Fruit fly (Drosophila melanogaster) whole organism, embryonic: ENCODE data around the gene CG2964.

Experiments used
- CG10267 ChIP-seq: fragments of 200-800 bp; sonication (Bioruptor generic); optimal IDR thresholded peaks from 2 replicates; lab custom pipeline; 2018; ENCODE audit warnings: missing biosample characterization, mild to moderate bottlenecking, missing genetic modification characterization, moderate library complexity
- CG10274 ChIP-seq: fragments of 200-800 bp; sonication (Bioruptor generic); optimal IDR thresholded peaks from 3 replicates; lab custom pipeline; 2017; ENCODE audit warnings: missing biosample characterization, mild to moderate bottlenecking, missing genetic modification characterization
- CG10366 ChIP-seq: fragments of 200-800 bp; sonication (Bioruptor generic); IDR thresholded peaks from 2 replicates; pipeline ENCODE4 v1.3.6; 2022; ENCODE audit warnings: missing biosample characterization, missing genetic modification characterization
- CG12391 ChIP-seq: fragments of 200-800 bp; sonication (Bioruptor generic); optimal IDR thresholded peaks from 3 replicates; lab custom pipeline; 2018; ENCODE audit warnings: missing biosample characterization, mild to moderate bottlenecking, missing genetic modification characterization, moderate library complexity
- CG13287 ChIP-seq: fragments of 200-800 bp; sonication (Bioruptor generic); IDR thresholded peaks from 2 replicates; pipeline ENCODE4 v1.3.6; 2022; ENCODE audit warnings: missing biosample characterization, missing genetic modification characterization; ENCODE audit not compliant: partially characterized antibody
- CG15479 ChIP-seq: fragments of 200-800 bp; sonication (Bioruptor generic); optimal IDR thresholded peaks from 3 replicates; lab custom pipeline; 2019; ENCODE audit warnings: missing biosample characterization, mild to moderate bottlenecking, missing genetic modification characterization, moderate library complexity
- CG17802 ChIP-seq: fragments of 200-800 bp; sonication (Bioruptor generic); optimal IDR thresholded peaks from 2 replicates; lab custom pipeline; 2018; ENCODE audit warnings: missing biosample characterization, mild to moderate bottlenecking, missing genetic modification characterization, moderate library complexity
- CG18262 ChIP-seq: fragments of 200-800 bp; optimal IDR thresholded peaks from 3 replicates; lab custom pipeline; 2019; ENCODE audit warnings: missing biosample characterization, mild to moderate bottlenecking, missing genetic modification characterization, moderate library complexity
- CG2202 ChIP-seq: fragments of 200-800 bp; sonication (Bioruptor generic); optimal IDR thresholded peaks from 2 replicates; lab custom pipeline; 2018; ENCODE audit warnings: missing biosample characterization, mild to moderate bottlenecking, missing genetic modification characterization
- CG3995 ChIP-seq: fragments of 200-800 bp; sonication (Bioruptor generic); optimal IDR thresholded peaks from 3 replicates; lab custom pipeline; 2016; ENCODE audit warnings: missing biosample characterization, missing genetic modification characterization
- CG6254 ChIP-seq: fragments of 200-800 bp; sonication (Bioruptor generic); optimal IDR thresholded peaks from 3 replicates; lab custom pipeline; 2017; ENCODE audit warnings: mild to moderate bottlenecking, missing biosample characterization, missing genetic modification reagents, missing genetic modification characterization
- CG6689 ChIP-seq: fragments of 200-800 bp; sonication (Bioruptor generic); IDR thresholded peaks from 2 replicates; pipeline ENCODE4 v1.3.6; 2022; ENCODE audit warnings: missing biosample characterization, missing genetic modification characterization
- CG8924 ChIP-seq: fragments of 200-800 bp; optimal IDR thresholded peaks from 3 replicates; lab custom pipeline; 2019; ENCODE audit warnings: missing biosample characterization, mild to moderate bottlenecking, missing genetic modification characterization, moderate library complexity
- CHES-1-like ChIP-seq: fragments of 200-800 bp; sonication (Bioruptor generic); optimal IDR thresholded peaks from 2 replicates; lab custom pipeline; 2016; ENCODE audit warnings: missing biosample characterization, missing genetic modification characterization
- D19A ChIP-seq: fragments of 200-800 bp; optimal IDR thresholded peaks from 3 replicates; lab custom pipeline; 2019; ENCODE audit warnings: missing biosample characterization, mild to moderate bottlenecking, missing genetic modification characterization, moderate library complexity
- Deaf1 ChIP-seq: fragments of 200-800 bp; optimal IDR thresholded peaks from 3 replicates; lab custom pipeline; 2019; ENCODE audit warnings: missing biosample characterization, mild to moderate bottlenecking, missing genetic modification characterization, moderate library complexity
- Dek ChIP-seq: fragments of 200-800 bp; sonication (Bioruptor generic); optimal IDR thresholded peaks from 3 replicates; lab custom pipeline; 2019; ENCODE audit warnings: missing biosample characterization, mild to moderate bottlenecking, missing genetic modification characterization, moderate library complexity
- Dll ChIP-seq: fragments of 200-800 bp; sonication (Bioruptor generic); IDR thresholded peaks from 4 replicates; pipeline ENCODE4 v1.3.6; 2022; ENCODE audit warnings: missing biosample characterization, missing genetic modification characterization; ENCODE audit not compliant: partially characterized antibody
- Dref ChIP-seq: fragments of 200-800 bp; sonication (Bioruptor generic); IDR thresholded peaks from 2 replicates; pipeline ENCODE4 v1.3.6; 2022; ENCODE audit warnings: missing biosample characterization, missing genetic modification characterization
- HmgZ ChIP-seq: fragments of 200-800 bp; sonication (Bioruptor generic); optimal IDR thresholded peaks from 2 replicates; lab custom pipeline; 2018; ENCODE audit warnings: missing biosample characterization, mild to moderate bottlenecking, missing genetic modification characterization
- Meics ChIP-seq: fragments of 200-800 bp; sonication (Bioruptor generic); optimal IDR thresholded peaks from 2 replicates; lab custom pipeline; 2017; ENCODE audit warnings: missing biosample characterization, mild to moderate bottlenecking, missing genetic modification characterization
- NFAT ChIP-seq: fragments of 200-800 bp; sonication (Bioruptor generic); IDR thresholded peaks from 2 replicates; pipeline ENCODE4 v1.3.6; 2022; ENCODE audit warnings: missing biosample characterization, missing genetic modification characterization
- Nf-YC ChIP-seq: fragments of 200-800 bp; optimal IDR thresholded peaks from 3 replicates; lab custom pipeline; 2019; ENCODE audit warnings: missing biosample characterization, mild to moderate bottlenecking, missing genetic modification characterization, moderate library complexity
- Opbp ChIP-seq: fragments of 200-800 bp; sonication (Bioruptor generic); IDR thresholded peaks from 3 replicates; pipeline ENCODE4 v1.3.6; 2022; ENCODE audit warnings: missing biosample characterization, missing genetic modification characterization; ENCODE audit not compliant: partially characterized antibody
- Sox100B ChIP-seq: fragments of 200-800 bp; sonication (Bioruptor generic); optimal IDR thresholded peaks from 3 replicates; lab custom pipeline; 2018; ENCODE audit warnings: missing biosample characterization, mild to moderate bottlenecking, missing genetic modification characterization
- amos ChIP-seq: fragments of 200-800 bp; sonication (Bioruptor generic); IDR thresholded peaks from 2 replicates; pipeline ENCODE4 v1.3.6; 2022; ENCODE audit warnings: missing biosample characterization, missing genetic modification characterization; ENCODE audit not compliant: partially characterized antibody
- bbx ChIP-seq: fragments of 200-800 bp; sonication (Bioruptor generic); IDR thresholded peaks from 2 replicates; pipeline ENCODE4 v1.3.6; 2022; ENCODE audit warnings: missing biosample characterization, missing genetic modification characterization; ENCODE audit not compliant: partially characterized antibody
- chinmo ChIP-seq: fragments of 200-800 bp; sonication (Bioruptor generic); IDR thresholded peaks from 4 replicates; pipeline ENCODE4 v1.3.6; 2022; ENCODE audit warnings: missing biosample characterization, missing genetic modification characterization; ENCODE audit not compliant: partially characterized antibody
- chn ChIP-seq: fragments of 200-800 bp; sonication (Bioruptor generic); optimal IDR thresholded peaks from 2 replicates; lab custom pipeline; 2016; ENCODE audit warnings: missing biosample characterization, missing genetic modification characterization
- eyg ChIP-seq: fragments of 200-800 bp; sonication (Bioruptor generic); optimal IDR thresholded peaks from 3 replicates; lab custom pipeline; 2016; ENCODE audit warnings: missing biosample characterization, missing genetic modification characterization
- fd3F ChIP-seq: fragments of 200-800 bp; sonication (Bioruptor generic); optimal IDR thresholded peaks from 2 replicates; lab custom pipeline; 2018; ENCODE audit warnings: missing biosample characterization, mild to moderate bottlenecking, missing genetic modification characterization, moderate library complexity
- fu2 ChIP-seq: fragments of 200-800 bp; sonication (Bioruptor generic); optimal IDR thresholded peaks from 2 replicates; lab custom pipeline; 2016; ENCODE audit warnings: missing biosample characterization, missing genetic modification characterization
- insv ChIP-seq, 2 experiments: fragments of 200-800 bp; sonication (Bioruptor generic); optimal IDR thresholded peaks; 3 replicates each; lab custom pipeline; 2016 to 2018; ENCODE audit warnings: missing biosample characterization in 2 of 2, missing genetic modification characterization in 2 of 2
- jumu ChIP-seq: fragments of 200-800 bp; sonication (Bioruptor generic); optimal IDR thresholded peaks from 3 replicates; lab custom pipeline; 2016; ENCODE audit warnings: missing biosample characterization, missing genetic modification characterization
- kah ChIP-seq: fragments of 200-800 bp; sonication (Bioruptor generic); optimal IDR thresholded peaks from 2 replicates; lab custom pipeline; 2018; ENCODE audit warnings: missing biosample characterization, mild to moderate bottlenecking, missing genetic modification characterization
- repo ChIP-seq: fragments of 200-800 bp; sonication (Bioruptor generic); optimal IDR thresholded peaks from 2 replicates; lab custom pipeline; 2016; ENCODE audit warnings: missing biosample characterization, missing genetic modification characterization
- toy ChIP-seq: fragments of 200-800 bp; sonication (Bioruptor generic); IDR thresholded peaks from 2 replicates; pipeline ENCODE4 v1.3.6; 2022; ENCODE audit warnings: missing biosample characterization, missing genetic modification characterization
- trem ChIP-seq: fragments of 200-800 bp; optimal IDR thresholded peaks from 3 replicates; lab custom pipeline; 2019; ENCODE audit warnings: missing biosample characterization, mild to moderate bottlenecking, missing genetic modification characterization, moderate library complexity
- unc-4 ChIP-seq: fragments of 200-800 bp; sonication (Bioruptor generic); IDR thresholded peaks from 2 replicates; pipeline ENCODE4 v1.3.6; 2022; ENCODE audit warnings: missing biosample characterization, missing genetic modification characterization; ENCODE audit not compliant: partially characterized antibody
- wek ChIP-seq: fragments of 200-800 bp; sonication (Bioruptor generic); optimal IDR thresholded peaks from 3 replicates; lab custom pipeline; 2018; ENCODE audit warnings: missing biosample characterization, mild to moderate bottlenecking, missing genetic modification characterization, moderate library complexity
- zf30C ChIP-seq: fragments of 200-800 bp; sonication (Bioruptor generic); optimal IDR thresholded peaks from 3 replicates; lab custom pipeline; 2018; ENCODE audit warnings: missing biosample characterization, mild to moderate bottlenecking, missing genetic modification characterization

Gene CG2964

dm6 chr2L:2769476-2770185 lies 42.6 kb upstream of the CG2964 start, which contains the start of the genes colt and HINT1 (continued):
- TF ChIP-seq insv (GFP tag; optimal IDR thresholded peaks at IDR 0.05; lab: Kevin White, UChicago) (peak in 1 of 2 experiments; percentile 33), Opbp (GFP tag; lab: Robert Waterston, UW) (peak; percentile 47; the same call in 1 of the 3 replicates), NFAT (peak; percentile 51; the same call in 1 of the 2 replicates), CG6254 (GFP tag; lab: Kevin White, UChicago) (peak; percentile 7), Nf-YC (peak; percentile 42), CG18262 (tag; lab: Kevin White, UChicago) (peak; percentile 1), repo (GFP tag; lab: Kevin White, UChicago) (no peak), bbx (peak; percentile 9; the same call in 1 of the 2 replicates), HmgZ (tag; lab: Kevin White, UChicago) (peak; percentile 50), CG10366 (no peak), CG6689 (peak; percentile 18; the same call in 1 of the 2 replicates), Deaf1 (tag; lab: Kevin White, UChicago) (peak; percentile 60), CHES-1-like (GFP tag; lab: Kevin White, UChicago) (peak; percentile 4), wek (GFP tag; lab: Kevin White, UChicago) (peak; percentile 82), CG8924 (peak; percentile 75), CG12391 (tag; lab: Kevin White, UChicago) (peak; percentile 29), CG13287 (GFP tag; lab: Robert Waterston, UW) (peak; percentile 61; the same call in 1 of the 2 replicates), CG3995 (peak; percentile 80), Sox100B (GFP tag; lab: Kevin White, UChicago) (no peak), trem (tag; lab: Kevin White, UChicago) (peak; percentile 99), Dref (GFP tag; lab: Robert Waterston, UW) (peak; percentile 39), Dek (tag; lab: Kevin White, UChicago) (peak; percentile 27), toy (GFP tag; lab: Robert Waterston, UW) (no peak), D19A (tag; lab: Kevin White, UChicago) (peak; percentile 44), fd3F (GFP tag; lab: Kevin White, UChicago) (no peak), CG2202 (tag; lab: Kevin White, UChicago) (no peak), kah (GFP tag; lab: Kevin White, UChicago) (peak; percentile 23), zf30C (GFP tag; lab: Kevin White, UChicago) (peak; percentile 6), amos (GFP tag; lab: Robert Waterston, UW) (peak; percentile 53), unc-4 (GFP tag; lab: Robert Waterston, UW) (peak; percentile 44), chinmo (0 out of 4 replicates have a peak, but pooled peaks have one; percentile 46), jumu (GFP tag; lab: Kevin White, UChicago) (no peak), Dll (peak; percentile 37; the same call in 1 of the 4 replicates), CG10267 (tag; lab: Kevin White, UChicago) (peak; percentile 45), CG15479 (peak; percentile 20), chn (GFP tag; lab: Kevin White, UChicago) (no peak), Meics (GFP tag; lab: Kevin White, UChicago) (peak; percentile 28)
- TF ChIP-seq, all 482 proteins: peak for 136

- no peak for TF ChIP-seq eyg (GFP tag; lab: Kevin White, UChicago)
- TF ChIP-seq fu2 (GFP tag; lab: Kevin White, UChicago) = no peak
- no peak for TF ChIP-seq CG10274 (GFP tag; lab: Kevin White, UChicago)
- TF ChIP-seq CG17802 = no peak
Observed at dm6 chr2L:2771676-2772075, 40.6 kb upstream of the CG2964 start, which contains the start of gene CG15399. TSS of gene CG15399 (minus strand) at chr2L:2771776.
